Worm (Caenorhabditis elegans) whole organism, L4 larva: Measurements from ENCODE around the gene fcd-2.

ENCODE experiments used
- F10B5.3 ChIP-seq: sonication (generic microtip); optimal IDR thresholded peaks from 2 replicates; lab custom pipeline; 2016; ENCODE audit warnings: mild to moderate bottlenecking, missing genetic modification characterization, missing compliant biosample characterization
- F37D6.2 ChIP-seq: sonication (generic microtip); optimal IDR thresholded peaks from 2 replicates; lab custom pipeline; 2016; ENCODE audit warnings: mild to moderate bottlenecking, missing genetic modification characterization, missing compliant biosample characterization
- F44E2.7 ChIP-seq: fragments of 200-800 bp; sonication (Bioruptor generic); IDR thresholded peaks from 2 replicates; pipeline ENCODE4 v2.1.2; 2022; ENCODE audit warnings: missing genetic modification characterization, missing compliant biosample characterization
- R02D3.7 ChIP-seq: fragments of 150-350 bp; sonication (generic microtip); optimal IDR thresholded peaks from 3 replicates; lab custom pipeline; 2014; ENCODE audit warnings: missing biosample characterization, missing genetic modification characterization
- T20F7.1 ChIP-seq: fragments of 200-800 bp; sonication (Bioruptor generic); optimal IDR thresholded peaks from 2 replicates; lab custom pipeline; 2018; ENCODE audit warnings: mild to moderate bottlenecking, missing genetic modification characterization, missing compliant biosample characterization
- Y48G9A.11 ChIP-seq: fragments of 200-800 bp; sonication (Bioruptor generic); IDR thresholded peaks from 2 replicates; pipeline ENCODE4 v1.3.6; 2022; ENCODE audit warnings: missing genetic modification reagents, missing genetic modification characterization, missing compliant biosample characterization
- Y5F2A.4 ChIP-seq: fragments of 200-800 bp; sonication (Bioruptor generic); optimal IDR thresholded peaks from 2 replicates; lab custom pipeline; 2018; ENCODE audit warnings: mild to moderate bottlenecking, missing genetic modification characterization, missing compliant biosample characterization
- aha-1 ChIP-seq: fragments of 150-350 bp; peaks from one replicate; lab custom pipeline; 2014; ENCODE audit warnings: missing biosample characterization, missing genetic modification characterization
- ama-1 ChIP-seq: fragments of 150-350 bp; optimal IDR thresholded peaks from 2 replicates; lab custom pipeline; 2014; ENCODE audit warnings: inconsistent platforms, mixed read lengths
- ceh-20 ChIP-seq: fragments of 200-800 bp; sonication (Bioruptor generic); IDR thresholded peaks from 2 replicates; pipeline ENCODE4 v1.3.6; 2022; ENCODE audit warnings: missing genetic modification reagents, missing genetic modification characterization, missing compliant biosample characterization
- ceh-32 ChIP-seq: sonication (generic microtip); optimal IDR thresholded peaks from 2 replicates; lab custom pipeline; 2016; ENCODE audit warnings: mild to moderate bottlenecking, missing genetic modification characterization, missing compliant biosample characterization; ENCODE audit not compliant: poor library complexity
- ceh-44 ChIP-seq: fragments of 200-800 bp; sonication (Bioruptor generic); IDR thresholded peaks from 2 replicates; pipeline ENCODE4 v1.3.6; 2022; ENCODE audit warnings: missing genetic modification reagents, missing genetic modification characterization, missing compliant biosample characterization
- cey-2 ChIP-seq: sonication (generic microtip); optimal IDR thresholded peaks from 3 replicates; lab custom pipeline; 2017; ENCODE audit warnings: missing genetic modification characterization, mild to moderate bottlenecking, missing compliant biosample characterization, antibody characterized with exemption, borderline replicate concordance; ENCODE audit not compliant: insufficient read depth
- daf-16 ChIP-seq, 3 experiments: sonication (generic microtip); optimal IDR thresholded peaks; 2 replicates each; lab custom pipeline; 2016 to 2017; ENCODE audit warnings: missing genetic modification characterization in 3 of 3, missing genetic modification reagents in 3 of 3, mild to moderate bottlenecking in 2 of 3, missing compliant biosample characterization in 2 of 3, missing biosample characterization in 1 of 3, moderate library complexity in 1 of 3
- dmd-8 ChIP-seq: fragments of 200-800 bp; sonication (Bioruptor generic); IDR thresholded peaks from 2 replicates; pipeline ENCODE4 v1.3.6; 2022; ENCODE audit warnings: missing genetic modification characterization, missing compliant biosample characterization
- dmd-9 ChIP-seq: fragments of 200-800 bp; sonication (Bioruptor generic); IDR thresholded peaks from 2 replicates; pipeline ENCODE4 v1.3.6; 2022; ENCODE audit warnings: missing genetic modification reagents, missing genetic modification characterization, missing compliant biosample characterization
- dpl-1 ChIP-seq: fragments of 150-350 bp; optimal IDR thresholded peaks from 2 replicates; lab custom pipeline; 2014; ENCODE audit warnings: missing biosample characterization, missing genetic modification reagents, missing genetic modification characterization
- egl-43 ChIP-seq: fragments of 200-800 bp; sonication (Bioruptor generic); IDR thresholded peaks from 2 replicates; pipeline ENCODE4 v1.3.6; 2022; ENCODE audit warnings: missing genetic modification reagents, missing genetic modification characterization, missing compliant biosample characterization
- gei-8 ChIP-seq: fragments of 200-800 bp; sonication (Bioruptor generic); optimal IDR thresholded peaks from 2 replicates; lab custom pipeline; 2018; ENCODE audit warnings: mild to moderate bottlenecking, missing genetic modification characterization, missing compliant biosample characterization
- hmg-1.1 ChIP-seq: fragments of 200-800 bp; sonication (Bioruptor generic); IDR thresholded peaks from 2 replicates; pipeline ENCODE4 v1.3.6; 2022; ENCODE audit warnings: missing genetic modification reagents, missing genetic modification characterization, missing compliant biosample characterization
- lin-1 ChIP-seq: fragments of 200-800 bp; sonication (Bioruptor generic); IDR thresholded peaks from 2 replicates; pipeline ENCODE4 v1.3.6; 2022; ENCODE audit warnings: missing genetic modification reagents, missing genetic modification characterization, missing compliant biosample characterization
- lin-15B ChIP-seq: fragments of 150-350 bp; sonication (generic microtip); optimal IDR thresholded peaks from 3 replicates; lab custom pipeline; 2014; ENCODE audit warnings: missing biosample characterization, missing genetic modification characterization
- lin-38 ChIP-seq: fragments of 200-800 bp; sonication (Bioruptor generic); IDR thresholded peaks from 2 replicates; pipeline ENCODE4 v1.3.6; 2022; ENCODE audit warnings: missing genetic modification reagents, missing genetic modification characterization, missing compliant biosample characterization
- lir-3 ChIP-seq: sonication (generic microtip); optimal IDR thresholded peaks from 2 replicates; lab custom pipeline; 2016; ENCODE audit warnings: mild to moderate bottlenecking, missing genetic modification characterization, missing compliant biosample characterization
- mdt-29 ChIP-seq: fragments of 200-800 bp; sonication (Bioruptor generic); IDR thresholded peaks from 2 replicates; pipeline ENCODE4 v1.3.6; 2022; ENCODE audit warnings: missing genetic modification reagents, missing genetic modification characterization, missing compliant biosample characterization
- mep-1 ChIP-seq: fragments of 150-350 bp; sonication (generic microtip); optimal IDR thresholded peaks from 3 replicates; lab custom pipeline; 2014; ENCODE audit warnings: missing biosample characterization, missing genetic modification characterization
- mes-2 ChIP-seq: sonication (generic microtip); optimal IDR thresholded peaks from 2 replicates; lab custom pipeline; 2016; ENCODE audit warnings: missing genotype, mild to moderate bottlenecking, missing genetic modification characterization, missing compliant biosample characterization; ENCODE audit not compliant: poor library complexity, severe bottlenecking
- nhr-102 ChIP-seq: sonication (generic microtip); optimal IDR thresholded peaks from 2 replicates; lab custom pipeline; 2016; ENCODE audit warnings: mild to moderate bottlenecking, missing genetic modification characterization, moderate library complexity, missing compliant biosample characterization
- nhr-41 ChIP-seq: fragments of 200-800 bp; sonication (Bioruptor generic); IDR thresholded peaks from 2 replicates; pipeline ENCODE4 v1.3.6; 2022; ENCODE audit warnings: missing genetic modification reagents, missing genetic modification characterization, missing compliant biosample characterization
- pha-4 ChIP-seq, 2 experiments: fragments of 150-350 bp in 1 of 2; fragments of 200-800 bp in 1 of 2; sonication (Bioruptor generic) in 1 of 2; IDR thresholded peaks in 1 of 2; optimal IDR thresholded peaks in 1 of 2; 2 replicates each; pipeline versions ENCODE4 v1.3.6 to Lab custom; 2014 to 2022; ENCODE audit warnings: missing genetic modification characterization in 2 of 2, missing genetic modification reagents in 2 of 2, missing biosample characterization in 1 of 2, missing compliant biosample characterization in 1 of 2
- rbr-2 ChIP-seq: sonication (generic microtip); optimal IDR thresholded peaks from 2 replicates; lab custom pipeline; 2016; ENCODE audit warnings: missing genotype, missing genetic modification characterization, missing compliant biosample characterization
- saeg-2 ChIP-seq: fragments of 200-800 bp; sonication (Bioruptor generic); IDR thresholded peaks from 2 replicates; pipeline ENCODE4 v1.3.6; 2022; ENCODE audit warnings: missing genetic modification reagents, missing genetic modification characterization, missing compliant biosample characterization
- set-16 ChIP-seq: fragments of 200-800 bp; sonication (Bioruptor generic); IDR thresholded peaks from 2 replicates; pipeline ENCODE4 v1.3.6; 2022; ENCODE audit warnings: missing genetic modification reagents, missing genetic modification characterization, missing compliant biosample characterization
- skn-1 ChIP-seq: fragments of 150-350 bp; optimal IDR thresholded peaks from 2 replicates; lab custom pipeline; 2014; ENCODE audit warnings: missing biosample characterization, missing genetic modification characterization
- snpc-1.2 ChIP-seq: fragments of 200-800 bp; sonication (Bioruptor generic); IDR thresholded peaks from 2 replicates; pipeline ENCODE4 v1.3.6; 2022; ENCODE audit warnings: missing genetic modification reagents, missing genetic modification characterization, missing compliant biosample characterization
- snpc-4 ChIP-seq: fragments of 150-350 bp; optimal IDR thresholded peaks from 2 replicates; lab custom pipeline; 2014; ENCODE audit warnings: missing biosample characterization, missing genetic modification characterization
- tra-1 ChIP-seq: fragments of 200-800 bp; sonication (Bioruptor generic); IDR thresholded peaks from 2 replicates; pipeline ENCODE4 v1.3.6; 2022; ENCODE audit warnings: missing genetic modification reagents, missing genetic modification characterization, missing compliant biosample characterization
- zfp-3 ChIP-seq: fragments of 200-800 bp; sonication (Bioruptor generic); conservative IDR thresholded peaks from 2 replicates; pipeline ENCODE4 v1.3.6; 2022; ENCODE audit warnings: missing genetic modification reagents, missing genetic modification characterization, missing compliant biosample characterization
- ztf-7 ChIP-seq: fragments of 150-350 bp; optimal IDR thresholded peaks from 2 replicates; lab custom pipeline; 2014; ENCODE audit warnings: missing biosample characterization, missing genetic modification characterization

fcd-2 gene

ce11 chrIV:15011169-15011568, 14.3 kb upstream of the fcd-2 start:
- TF ChIP-seq ceh-20 (no peak), lin-38 (no peak), hmg-1.1 (no peak), snpc-4 (tag; lab: Kevin White, UChicago) (no peak), tra-1 (no peak), lin-1 (GFP tag; lab: Robert Waterston, UW) (no peak), dmd-9 (GFP tag; lab: Robert Waterston, UW) (no peak), gei-8 (GFP tag; lab: Kevin White, UChicago) (no peak), aha-1 (no peak), rbr-2 (tag; lab: Kevin White, UChicago) (no peak), F37D6.2 (tag; lab: Kevin White, UChicago) (no peak), ceh-44 (GFP tag; lab: Robert Waterston, UW) (no peak), T20F7.1 (GFP tag; lab: Kevin White, UChicago) (no peak), egl-43 (GFP tag; lab: Robert Waterston, UW) (no peak), mdt-29 (no peak)

- TF ChIP-seq snpc-1.2 (GFP tag; lab: Robert Waterston, UW) (peak; percentile 16; the same call in 1 of the 2 replicates), set-16 (peak; percentile 80), skn-1 (tag; lab: Kevin White, UChicago) (no peak), pha-4 (GFP tag; IDR thresholded peaks at IDR 0.05; lab: Robert Waterston, UW) (0 out of 2 replicates have a peak, but pooled peaks have one; percentile 25), pha-4 (tag; optimal IDR thresholded peaks at IDR 0.05; lab: Kevin White, UChicago) (no peak), R02D3.7 (tag; lab: Kevin White, UChicago) (no peak), lin-38 (peak; percentile 42)
Observed at ce11 chrIV:15012154-15012892, 13.2 kb upstream of the fcd-2 start.

ce11 chrIV:15013083-15013482, 12.4 kb upstream of the fcd-2 start, which contains the start of gene qars-1:
TSS of gene qars-1 (minus strand) at chrIV:15013183.
- TF ChIP-seq snpc-4 (tag; lab: Kevin White, UChicago) (no peak), lir-3 (tag; lab: Kevin White, UChicago) (no peak), F44E2.7 (GFP tag; lab: Robert Waterston, UW) (no peak), nhr-102 (tag; lab: Kevin White, UChicago) (no peak), nhr-41 (no peak), ztf-7 (tag; lab: Kevin White, UChicago) (no peak), Y5F2A.4 (GFP tag; lab: Kevin White, UChicago) (no peak), lin-15B (tag; lab: Kevin White, UChicago) (no peak), ceh-32 (tag; lab: Kevin White, UChicago) (no peak), F10B5.3 (tag; lab: Kevin White, UChicago) (no peak), saeg-2 (GFP tag; lab: Robert Waterston, UW) (no peak), Y48G9A.11 (GFP tag; lab: Robert Waterston, UW) (no peak), set-16 (no peak)
- TF ChIP-seq, all 104 proteins: peak for 0

ce11 chrIV:15013517-15014085, 11.9 kb upstream of the fcd-2 start, which contains the start of gene Y41E3.7:
TSS of gene Y41E3.7 (plus strand) at chrIV:15014035.
- TF ChIP-seq mep-1 (no peak), zfp-3 (GFP tag; lab: Robert Waterston, UW) (no peak), daf-16 (GFP tag; optimal IDR thresholded peaks at IDR 0.05; lab: Kevin White, UChicago) (no peak), daf-16 (tag; optimal IDR thresholded peaks at IDR 0.05; lab: Kevin White, UChicago) (peak; percentile 12), dpl-1 (peak; percentile 31), lin-38 (peak; percentile 35; the same call in 1 of the 2 replicates), ama-1 (lab: Kevin White, UChicago) (no peak), mes-2 (tag; lab: Kevin White, UChicago) (peak; percentile 29), tra-1 (no peak), dmd-8 (no peak), cey-2 (tag; lab: Kevin White, UChicago) (no peak)
